Worm (Caenorhabditis elegans) whole organism, L2 larva: ENCODE results near the gene F58A4.6.
A peak's percentile ranks its signal among the peaks of the same experiment; 100 is the strongest.

Experiments used
- C34F6.9 ChIP-seq: fragments of 150-350 bp; optimal IDR thresholded peaks from 2 replicates; lab custom pipeline; 2014; ENCODE audit warnings: missing biosample characterization, missing genetic modification characterization
- F13H6.1 ChIP-seq: sonication (generic microtip); optimal IDR thresholded peaks from 2 replicates; lab custom pipeline; 2016; ENCODE audit warnings: missing genetic modification characterization, missing compliant biosample characterization
- R02D3.7 ChIP-seq: fragments of 150-350 bp; optimal IDR thresholded peaks from 2 replicates; lab custom pipeline; 2014; ENCODE audit warnings: missing biosample characterization, missing genetic modification characterization
- Y55F3AM.14 ChIP-seq: fragments of 200-800 bp; sonication (Bioruptor generic); optimal IDR thresholded peaks from 2 replicates; lab custom pipeline; 2018; ENCODE audit warnings: mild to moderate bottlenecking, missing genetic modification characterization, missing compliant biosample characterization
- ZK546.5 ChIP-seq: sonication (generic microtip); optimal IDR thresholded peaks from 2 replicates; lab custom pipeline; 2017; ENCODE audit warnings: missing biosample characterization, missing genetic modification characterization
- alr-1 ChIP-seq: fragments of 150-350 bp; optimal IDR thresholded peaks from 2 replicates; lab custom pipeline; 2014; ENCODE audit warnings: missing biosample characterization, missing genetic modification characterization
- aly-2 ChIP-seq: fragments of 150-350 bp; optimal IDR thresholded peaks from 2 replicates; lab custom pipeline; 2014; ENCODE audit warnings: missing biosample characterization, missing genetic modification characterization
- ama-1 ChIP-seq: fragments of 150-350 bp; optimal IDR thresholded peaks from 2 replicates; lab custom pipeline; 2018; ENCODE audit warnings: inconsistent platforms
- blmp-1 ChIP-seq: sonication (generic microtip); optimal IDR thresholded peaks from 2 replicates; lab custom pipeline; 2017; ENCODE audit warnings: missing genetic modification characterization, mild to moderate bottlenecking, missing compliant biosample characterization, antibody characterized with exemption, moderate library complexity; ENCODE audit not compliant: insufficient read depth
- ceh-16 ChIP-seq: fragments of 150-350 bp; optimal IDR thresholded peaks from 2 replicates; lab custom pipeline; 2014; ENCODE audit warnings: missing biosample characterization, missing genetic modification characterization
- ceh-82 ChIP-seq: fragments of 150-350 bp; optimal IDR thresholded peaks from 2 replicates; lab custom pipeline; 2014; ENCODE audit warnings: missing biosample characterization, missing genetic modification characterization
- crh-2 ChIP-seq: sonication (generic microtip); optimal IDR thresholded peaks from 2 replicates; lab custom pipeline; 2017; ENCODE audit warnings: missing biosample characterization, missing genetic modification characterization
- dmd-4 ChIP-seq: sonication (generic microtip); optimal IDR thresholded peaks from 2 replicates; lab custom pipeline; 2017; ENCODE audit warnings: missing biosample characterization, missing genetic modification characterization
- egl-27 ChIP-seq: sonication (generic microtip); optimal IDR thresholded peaks from 3 replicates; lab custom pipeline; 2017; ENCODE audit warnings: missing biosample characterization, missing genetic modification reagents, missing genetic modification characterization
- elt-1 ChIP-seq: fragments of 150-350 bp; optimal IDR thresholded peaks from 2 replicates; lab custom pipeline; 2014; ENCODE audit warnings: missing biosample characterization, missing genetic modification characterization
- elt-3 ChIP-seq: sonication (generic microtip); optimal IDR thresholded peaks from 2 replicates; lab custom pipeline; 2017; ENCODE audit warnings: missing biosample characterization, missing genetic modification characterization
- fos-1 ChIP-seq: fragments of 150-350 bp; optimal IDR thresholded peaks from 2 replicates; lab custom pipeline; 2014; ENCODE audit warnings: missing biosample characterization, missing genetic modification characterization
- gmeb-1 ChIP-seq: fragments of 150-350 bp; optimal IDR thresholded peaks from 2 replicates; lab custom pipeline; 2014; ENCODE audit warnings: missing biosample characterization, missing genetic modification characterization
- lin-11 ChIP-seq: fragments of 150-350 bp; sonication (generic microtip); optimal IDR thresholded peaks from 2 replicates; lab custom pipeline; 2014; ENCODE audit warnings: missing biosample characterization, missing genetic modification characterization, inconsistent platforms, mixed read lengths
- lin-13 ChIP-seq: fragments of 150-350 bp; optimal IDR thresholded peaks from 2 replicates; lab custom pipeline; 2014; ENCODE audit warnings: missing biosample characterization, missing genetic modification reagents, missing genetic modification characterization
- lin-39 ChIP-seq: fragments of 150-350 bp; optimal IDR thresholded peaks from 2 replicates; lab custom pipeline; 2014; ENCODE audit warnings: missing biosample characterization, missing genetic modification reagents, missing genetic modification characterization
- lsy-2 ChIP-seq, 2 experiments: fragments of 150-350 bp in 1 of 2; sonication (generic microtip) in 1 of 2; optimal IDR thresholded peaks; 2 replicates each; lab custom pipeline; 2014 to 2017; ENCODE audit warnings: missing biosample characterization in 2 of 2, missing genetic modification characterization in 2 of 2
- mab-5 ChIP-seq: fragments of 150-350 bp; optimal IDR thresholded peaks from 2 replicates; lab custom pipeline; 2014; ENCODE audit warnings: missing biosample characterization, missing genetic modification characterization
- mbf-1 ChIP-seq: sonication (generic microtip); optimal IDR thresholded peaks from 2 replicates; lab custom pipeline; 2017; ENCODE audit warnings: missing biosample characterization, missing genetic modification characterization
- mdl-1 ChIP-seq, 2 experiments: fragments of 150-350 bp in 1 of 2; sonication (generic microtip) in 1 of 2; optimal IDR thresholded peaks; 2 replicates each; lab custom pipeline; 2017; ENCODE audit warnings: missing biosample characterization in 2 of 2, missing genetic modification characterization in 2 of 2
- nhr-10 ChIP-seq: sonication (generic microtip); optimal IDR thresholded peaks from 2 replicates; lab custom pipeline; 2017; ENCODE audit warnings: missing biosample characterization, missing genetic modification characterization
- nhr-11 ChIP-seq: fragments of 150-350 bp; optimal IDR thresholded peaks from 2 replicates; lab custom pipeline; 2014; ENCODE audit warnings: missing biosample characterization, missing genetic modification characterization
- nhr-12 ChIP-seq: fragments of 150-350 bp; optimal IDR thresholded peaks from 2 replicates; lab custom pipeline; 2014; ENCODE audit warnings: missing biosample characterization, missing genetic modification characterization
- nhr-129 ChIP-seq: fragments of 150-350 bp; optimal IDR thresholded peaks from 2 replicates; lab custom pipeline; 2014; ENCODE audit warnings: missing biosample characterization, missing genetic modification characterization
- nhr-21 ChIP-seq: fragments of 150-350 bp; optimal IDR thresholded peaks from 2 replicates; lab custom pipeline; 2014; ENCODE audit warnings: missing biosample characterization, missing genetic modification characterization
- nhr-23 ChIP-seq: fragments of 150-350 bp; optimal IDR thresholded peaks from 2 replicates; lab custom pipeline; 2014; ENCODE audit warnings: missing biosample characterization, missing genetic modification reagents, missing genetic modification characterization
- nhr-237 ChIP-seq: fragments of 150-350 bp; optimal IDR thresholded peaks from 2 replicates; lab custom pipeline; 2014; ENCODE audit warnings: missing biosample characterization, missing genetic modification characterization
- nhr-25 ChIP-seq: fragments of 150-350 bp; sonication (generic microtip); optimal IDR thresholded peaks from 3 replicates; lab custom pipeline; 2014; ENCODE audit warnings: missing biosample characterization, missing genetic modification characterization
- nhr-6 ChIP-seq: fragments of 150-350 bp; optimal IDR thresholded peaks from 2 replicates; lab custom pipeline; 2014; ENCODE audit warnings: missing biosample characterization, missing genetic modification characterization
- nhr-77 ChIP-seq: fragments of 150-350 bp; optimal IDR thresholded peaks from 2 replicates; lab custom pipeline; 2014; ENCODE audit warnings: missing biosample characterization, missing genetic modification characterization
- peb-1 ChIP-seq: fragments of 150-350 bp; optimal IDR thresholded peaks from 2 replicates; lab custom pipeline; 2014; ENCODE audit warnings: missing biosample characterization, missing genetic modification characterization
- sem-4 ChIP-seq: fragments of 150-350 bp; optimal IDR thresholded peaks from 2 replicates; lab custom pipeline; 2014; ENCODE audit warnings: missing biosample characterization, missing genetic modification reagents, missing genetic modification characterization
- skn-1 ChIP-seq: sonication (generic microtip); optimal IDR thresholded peaks from 2 replicates; lab custom pipeline; 2017; ENCODE audit warnings: missing biosample characterization, missing genetic modification characterization
- sma-3 ChIP-seq: sonication (generic microtip); optimal IDR thresholded peaks from 2 replicates; lab custom pipeline; 2016; ENCODE audit warnings: missing genetic modification reagents, missing genetic modification characterization, missing compliant biosample characterization
- sma-9 ChIP-seq, 2 experiments: fragments of 150-350 bp in 1 of 2; sonication (generic microtip) in 1 of 2; optimal IDR thresholded peaks; 2 replicates each; lab custom pipeline; 2014 to 2016; ENCODE audit warnings: missing genetic modification characterization in 2 of 2, mild to moderate bottlenecking in 1 of 2, missing biosample characterization in 1 of 2, missing compliant biosample characterization in 1 of 2, missing genetic modification reagents in 1 of 2, moderate library complexity in 1 of 2
- snpc-4 ChIP-seq: fragments of 150-350 bp; optimal IDR thresholded peaks from 2 replicates; lab custom pipeline; 2014; ENCODE audit warnings: missing biosample characterization, missing genetic modification characterization
- unc-39 ChIP-seq: fragments of 150-350 bp; optimal IDR thresholded peaks from 2 replicates; lab custom pipeline; 2014; ENCODE audit warnings: missing biosample characterization, missing genetic modification characterization
- unc-55 ChIP-seq: fragments of 150-350 bp; sonication (generic microtip); optimal IDR thresholded peaks from 3 replicates; lab custom pipeline; 2014; ENCODE audit warnings: missing biosample characterization, missing genetic modification reagents, missing genetic modification characterization
- unc-62 ChIP-seq: fragments of 150-350 bp; optimal IDR thresholded peaks from 2 replicates; lab custom pipeline; 2014; ENCODE audit warnings: missing biosample characterization, missing genetic modification reagents, missing genetic modification characterization
- zag-1 ChIP-seq: fragments of 150-350 bp; optimal IDR thresholded peaks from 2 replicates; lab custom pipeline; 2014; ENCODE audit warnings: missing biosample characterization, missing genetic modification characterization
- ztf-1 ChIP-seq: fragments of 200-800 bp; sonication (Bioruptor generic); conservative IDR thresholded peaks from 2 replicates; pipeline ENCODE4 v1.3.6; 2022; ENCODE audit warnings: missing genetic modification characterization, missing compliant biosample characterization
- ztf-11 ChIP-seq: sonication (generic microtip); optimal IDR thresholded peaks from 2 replicates; lab custom pipeline; 2017; ENCODE audit warnings: missing biosample characterization, missing genetic modification characterization
- ztf-4 ChIP-seq: fragments of 150-350 bp; optimal IDR thresholded peaks from 2 replicates; lab custom pipeline; 2014; ENCODE audit warnings: missing biosample characterization, missing genetic modification characterization

Gene F58A4.6

DNA sequence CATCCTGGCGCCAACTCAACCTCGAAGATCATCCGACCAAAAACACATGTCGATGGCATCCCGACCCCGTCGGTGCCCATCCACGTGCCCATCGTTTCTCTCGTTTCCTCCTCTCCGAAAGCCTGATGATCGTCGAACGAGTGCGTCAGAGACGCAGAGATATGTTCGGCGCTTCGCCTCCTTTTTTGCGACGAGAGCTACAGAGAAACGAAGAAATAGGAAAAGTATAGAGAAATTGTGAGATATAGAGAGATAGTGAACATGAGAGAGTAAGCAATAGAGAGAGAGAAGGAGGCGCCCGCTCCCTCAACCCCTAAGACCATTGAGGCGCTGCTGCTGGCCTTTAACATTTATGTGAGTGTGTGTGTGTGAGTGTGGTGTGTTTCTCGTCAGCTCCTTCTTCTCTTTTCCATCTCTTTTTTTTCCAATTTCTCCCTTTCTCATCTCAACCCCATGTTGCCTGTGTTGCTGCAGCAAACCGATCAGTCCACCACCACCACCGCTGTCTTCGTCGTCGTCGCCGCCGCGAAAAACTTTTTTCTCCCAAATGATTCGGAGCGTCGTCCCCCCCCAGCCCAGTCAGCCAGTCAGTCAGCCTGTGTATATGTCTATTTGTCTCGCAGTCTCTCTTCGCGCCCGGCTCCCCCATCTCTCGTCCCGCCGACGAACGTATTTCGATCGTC is 4.9 kb downstream of the F58A4.6 start, which contains the start of gene hlh-11 (continued):
- TF ChIP-seq fos-1 (tag; lab: Kevin White, UChicago), result peak; percentile 92
- TF ChIP-seq, all 48 proteins: peak for 32

DNA sequence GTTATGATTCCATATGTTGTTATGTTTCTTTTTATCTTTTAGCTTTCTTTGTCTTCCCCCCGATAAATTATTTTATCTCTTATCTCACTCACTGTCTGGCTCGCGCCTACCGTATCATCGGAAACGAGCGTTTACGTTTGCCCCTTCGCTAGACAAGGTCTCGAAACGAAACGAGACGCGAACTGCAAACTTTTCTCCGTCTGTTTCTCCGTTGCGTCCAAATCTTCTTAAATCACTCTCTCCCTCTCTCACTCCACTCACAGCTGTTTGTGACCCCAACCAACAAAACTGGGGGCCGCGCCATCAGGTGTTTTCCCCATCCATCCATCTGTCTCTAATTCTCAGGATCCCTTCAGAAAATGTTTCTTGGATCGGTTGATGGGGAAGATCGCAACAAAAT is 5.9 kb downstream of the F58A4.6 start:
- TF ChIP-seq fos-1 (tag; lab: Kevin White, UChicago) (peak; percentile 54), sma-3 (GFP tag; lab: Kevin White, UChicago) (no peak), lsy-2 (tag; optimal IDR thresholded peaks at IDR 0.05; lab: Kevin White, UChicago) (peak in 1 of 2 experiments; percentile 22), ama-1 (lab: Kevin White, UChicago) (peak; percentile 1), nhr-237 (no peak), ztf-11 (tag; lab: Kevin White, UChicago) (no peak), mab-5 (tag; lab: Kevin White, UChicago) (no peak), aly-2 (no peak), nhr-77 (tag; lab: Kevin White, UChicago) (no peak), lin-11 (no peak), snpc-4 (no peak), ceh-82 (tag; lab: Kevin White, UChicago) (no peak), nhr-11 (no peak), Y55F3AM.14 (GFP tag; lab: Kevin White, UChicago) (no peak), ztf-1 (GFP tag; lab: Robert Waterston, UW) (no peak), nhr-10 (tag; lab: Kevin White, UChicago) (no peak), elt-1 (tag; lab: Kevin White, UChicago) (no peak), ceh-16 (tag; lab: Kevin White, UChicago) (no peak), nhr-25 (tag; lab: Kevin White, UChicago) (no peak), egl-27 (peak; percentile 38), mdl-1 (tag; optimal IDR thresholded peaks at IDR 0.05; lab: Kevin White, UChicago) (no peak), lin-13 (GFP tag; lab: Kevin White, UChicago) (no peak), C34F6.9 (peak; percentile 30), nhr-12 (tag; lab: Kevin White, UChicago) (no peak), elt-3 (no peak), unc-39 (tag; lab: Kevin White, UChicago) (no peak), sem-4 (tag; lab: Kevin White, UChicago) (no peak), unc-62 (no peak), skn-1 (tag; lab: Kevin White, UChicago) (no peak), alr-1 (tag; lab: Kevin White, UChicago) (no peak), nhr-129 (peak; percentile 78), nhr-23 (no peak), nhr-21 (tag; lab: Kevin White, UChicago) (peak; percentile 4), dmd-4 (no peak), peb-1 (tag; lab: Kevin White, UChicago) (no peak), gmeb-1 (tag; lab: Kevin White, UChicago) (no peak), crh-2 (tag; lab: Kevin White, UChicago) (no peak), blmp-1 (tag; lab: Kevin White, UChicago) (peak; percentile 26), sma-9 (GFP tag; optimal IDR thresholded peaks at IDR 0.05; lab: Kevin White, UChicago) (peak; percentile 81), sma-9 (tag; optimal IDR thresholded peaks at IDR 0.05; lab: Kevin White, UChicago) (no peak), ZK546.5 (no peak), ztf-4 (tag; lab: Kevin White, UChicago) (no peak), F13H6.1 (tag; lab: Kevin White, UChicago) (peak; percentile 82), nhr-6 (tag; lab: Kevin White, UChicago) (no peak), unc-55 (no peak), R02D3.7 (no peak), zag-1 (tag; lab: Kevin White, UChicago) (no peak), lin-39 (tag; lab: Kevin White, UChicago) (no peak), mbf-1 (tag; lab: Kevin White, UChicago) (no peak)
